Worm (Caenorhabditis elegans) whole organism, L3 larva: ENCODE results near the gene srx-32.
A peak's percentile ranks its signal among the peaks of the same experiment; 100 is the strongest.
"Not testable (repeated sequence)": the region's sequence is repeated elsewhere in the genome, so short reads cannot be mapped to it uniquely, and the experiment has no call there.

Source experiments
- R02D3.7 ChIP-seq: fragments of 150-350 bp; optimal IDR thresholded peaks from 2 replicates; lab custom pipeline; 2014; ENCODE audit warnings: missing biosample characterization, missing genetic modification characterization
- ZK546.5 ChIP-seq: sonication (generic microtip); optimal IDR thresholded peaks from 2 replicates; lab custom pipeline; 2017; ENCODE audit warnings: missing biosample characterization, missing genetic modification characterization
- ama-1 ChIP-seq: fragments of 150-350 bp; optimal IDR thresholded peaks from 2 replicates; lab custom pipeline; 2018
- ceh-9 ChIP-seq: sonication (generic microtip); optimal IDR thresholded peaks from 2 replicates; lab custom pipeline; 2018; ENCODE audit warnings: missing biosample characterization, missing genetic modification characterization
- daf-12 ChIP-seq: fragments of 150-350 bp; optimal IDR thresholded peaks from 2 replicates; lab custom pipeline; 2014; ENCODE audit warnings: missing biosample characterization, missing genetic modification reagents, missing genetic modification characterization
- egl-27 ChIP-seq: sonication (generic microtip); optimal IDR thresholded peaks from 4 replicates; lab custom pipeline; 2017; ENCODE audit warnings: missing biosample characterization, missing genetic modification reagents, missing genetic modification characterization
- egl-5 ChIP-seq: fragments of 150-350 bp; optimal IDR thresholded peaks from 2 replicates; lab custom pipeline; 2017; ENCODE audit warnings: missing biosample characterization, missing genetic modification reagents, missing genetic modification characterization, inconsistent platforms
- elt-3 ChIP-seq, 3 experiments: fragments of 150-350 bp in 1 of 3; sonication (generic microtip) in 2 of 3; optimal IDR thresholded peaks; 2 replicates in 2 of 3; 4 replicates in 1 of 3; lab custom pipeline; 2014 to 2017; ENCODE audit warnings: missing biosample characterization in 3 of 3, missing genetic modification characterization in 3 of 3
- eor-1 ChIP-seq, 2 experiments: fragments of 150-350 bp; optimal IDR thresholded peaks; 2 replicates each; lab custom pipeline; 2014 to 2018; ENCODE audit warnings: missing biosample characterization in 2 of 2, missing genetic modification characterization in 2 of 2
- fkh-10 ChIP-seq: sonication (generic microtip); optimal IDR thresholded peaks from 2 replicates; lab custom pipeline; 2017; ENCODE audit warnings: missing biosample characterization, missing genetic modification reagents, missing genetic modification characterization
- fkh-2 ChIP-seq: fragments of 150-350 bp; optimal IDR thresholded peaks from 2 replicates; lab custom pipeline; 2014; ENCODE audit warnings: missing biosample characterization, missing genetic modification reagents, missing genetic modification characterization
- fos-1 ChIP-seq: fragments of 150-350 bp; optimal IDR thresholded peaks from 2 replicates; lab custom pipeline; 2014; ENCODE audit warnings: missing biosample characterization, missing genetic modification characterization
- hmg-11 ChIP-seq: sonication (generic microtip); optimal IDR thresholded peaks from 2 replicates; lab custom pipeline; 2016; ENCODE audit warnings: missing genetic modification characterization, missing compliant biosample characterization
- jun-1 ChIP-seq: fragments of 150-350 bp; optimal IDR thresholded peaks from 2 replicates; lab custom pipeline; 2014; ENCODE audit warnings: missing biosample characterization, missing genetic modification reagents, missing genetic modification characterization
- lin-15B ChIP-seq: fragments of 150-350 bp; optimal IDR thresholded peaks from 2 replicates; lab custom pipeline; 2014; ENCODE audit warnings: missing biosample characterization, missing genetic modification characterization
- lin-39 ChIP-seq: fragments of 150-350 bp; optimal IDR thresholded peaks from 2 replicates; lab custom pipeline; 2018; ENCODE audit warnings: missing biosample characterization, missing genetic modification reagents, missing genetic modification characterization
- lsy-12 ChIP-seq: sonication (generic microtip); optimal IDR thresholded peaks from 2 replicates; lab custom pipeline; 2016; ENCODE audit warnings: mild to moderate bottlenecking, missing genetic modification characterization, missing compliant biosample characterization
- mdl-1 ChIP-seq: fragments of 150-350 bp; optimal IDR thresholded peaks from 2 replicates; lab custom pipeline; 2014; ENCODE audit warnings: missing biosample characterization, missing genetic modification characterization
- mml-1 ChIP-seq: fragments of 150-350 bp; sonication (generic microtip); optimal IDR thresholded peaks from 3 replicates; lab custom pipeline; 2014; ENCODE audit warnings: missing biosample characterization, missing genetic modification characterization
- nfya-1 ChIP-seq: sonication (generic microtip); optimal IDR thresholded peaks from 2 replicates; lab custom pipeline; 2017; ENCODE audit warnings: missing genetic modification characterization, mild to moderate bottlenecking, missing compliant biosample characterization, antibody characterized with exemption, moderate library complexity; ENCODE audit not compliant: insufficient read depth
- nhr-11 ChIP-seq: fragments of 150-350 bp; optimal IDR thresholded peaks from 2 replicates; lab custom pipeline; 2014; ENCODE audit warnings: missing biosample characterization, missing genetic modification characterization
- nhr-237 ChIP-seq: fragments of 150-350 bp; optimal IDR thresholded peaks from 2 replicates; lab custom pipeline; 2014; ENCODE audit warnings: missing biosample characterization, missing genetic modification characterization
- nhr-25 ChIP-seq: sonication (generic microtip); optimal IDR thresholded peaks from 2 replicates; lab custom pipeline; 2017; ENCODE audit warnings: missing biosample characterization, missing genetic modification characterization
- nhr-28 ChIP-seq: fragments of 150-350 bp; optimal IDR thresholded peaks from 2 replicates; lab custom pipeline; 2014; ENCODE audit warnings: missing biosample characterization, missing genetic modification characterization
- pqm-1 ChIP-seq: fragments of 150-350 bp; optimal IDR thresholded peaks from 2 replicates; lab custom pipeline; 2017; ENCODE audit warnings: missing biosample characterization, missing genetic modification characterization, inconsistent platforms
- skn-1 ChIP-seq: fragments of 150-350 bp; optimal IDR thresholded peaks from 2 replicates; lab custom pipeline; 2014; ENCODE audit warnings: missing biosample characterization, missing genetic modification characterization
- snpc-4 ChIP-seq: fragments of 150-350 bp; optimal IDR thresholded peaks from 2 replicates; lab custom pipeline; 2014; ENCODE audit warnings: missing biosample characterization, missing genetic modification characterization
- tbx-2 ChIP-seq: sonication (generic microtip); optimal IDR thresholded peaks from 2 replicates; lab custom pipeline; 2016; ENCODE audit warnings: mild to moderate bottlenecking, missing genetic modification characterization, missing compliant biosample characterization
- unc-39 ChIP-seq: sonication (generic microtip); optimal IDR thresholded peaks from 4 replicates; lab custom pipeline; 2017; ENCODE audit warnings: missing biosample characterization, missing genetic modification characterization
- unc-62 ChIP-seq: fragments of 150-350 bp; sonication (generic microtip); optimal IDR thresholded peaks from 4 replicates; lab custom pipeline; 2014; ENCODE audit warnings: missing biosample characterization, missing genetic modification reagents, missing genetic modification characterization
- ztf-11 ChIP-seq: fragments of 150-350 bp; optimal IDR thresholded peaks from 2 replicates; lab custom pipeline; 2014; ENCODE audit warnings: missing biosample characterization, missing genetic modification characterization
- ztf-4 ChIP-seq: fragments of 150-350 bp; optimal IDR thresholded peaks from 2 replicates; lab custom pipeline; 2014; ENCODE audit warnings: missing biosample characterization, missing genetic modification characterization

The srx-32 gene

ce11 chrV:820629-821028, at the start of gene srx-32:
Gene srx-32, minus strand, starts transcription at chrV:820729.
- TF ChIP-seq hmg-11, lsy-12, lin-39 (tag; lab: Kevin White, UChicago): not testable (repeated sequence)

- TF ChIP-seq skn-1 (tag; lab: Kevin White, UChicago): no peak
- no peak for TF ChIP-seq mml-1
- no peak for TF ChIP-seq fkh-10 (GFP tag; lab: Kevin White, UChicago)
- no peak for TF ChIP-seq R02D3.7
- TF ChIP-seq nhr-28 (tag; lab: Kevin White, UChicago): no peak
- no peak for TF ChIP-seq ztf-11
- no peak for TF ChIP-seq lsy-12 (tag; lab: Kevin White, UChicago)
- no peak for TF ChIP-seq daf-12 (tag; lab: Kevin White, UChicago)
- no peak for TF ChIP-seq tbx-2 (tag; lab: Kevin White, UChicago)
- no peak for TF ChIP-seq unc-39 (tag; lab: Kevin White, UChicago)
- TF ChIP-seq lin-15B (tag; lab: Kevin White, UChicago): no peak
- TF ChIP-seq eor-1 (tag; optimal IDR thresholded peaks at IDR 0.05; lab: Kevin White, UChicago): no peak
- TF ChIP-seq nhr-25: no peak
- TF ChIP-seq fkh-2: no peak
- TF ChIP-seq lin-39 (tag; lab: Kevin White, UChicago): no peak
- no peak for TF ChIP-seq elt-3 (tag; optimal IDR thresholded peaks at IDR 0.05; lab: Kevin White, UChicago)
Observed at ce11 chrV:866729-867128, 46.2 kb upstream of the srx-32 start, which contains the start of gene T02B11.3. Gene T02B11.3, minus strand, starts transcription at chrV:866829.

DNA sequence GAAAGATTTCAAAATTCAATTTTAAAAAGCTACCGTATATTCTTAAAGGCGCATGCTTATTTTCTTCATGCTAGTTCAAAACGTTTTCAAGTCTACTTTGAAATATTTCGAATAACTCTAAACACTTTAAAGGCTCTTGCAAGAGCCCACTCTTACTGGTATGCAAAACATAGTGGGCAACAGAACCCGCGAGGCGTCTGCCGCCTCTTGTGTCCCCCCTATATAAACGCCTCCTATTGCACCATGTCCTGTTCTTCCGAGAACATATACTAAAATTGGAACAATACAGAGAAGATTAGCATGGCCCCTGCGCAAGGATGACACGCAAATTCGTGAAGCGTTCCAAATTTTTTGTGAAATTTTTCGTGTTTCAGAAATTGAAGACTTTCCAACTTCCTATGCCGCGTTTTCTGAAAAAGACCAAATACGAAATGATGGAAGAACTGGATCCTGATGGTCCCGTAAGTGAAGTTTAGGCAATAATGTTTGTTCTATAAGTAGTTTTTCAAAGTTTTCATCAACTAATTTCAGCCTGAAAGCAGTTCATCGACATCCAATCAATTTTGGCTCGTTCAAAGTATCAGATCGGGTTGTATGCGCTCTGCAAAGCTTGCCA, 38.4 kb upstream of the srx-32 start:
- TF ChIP-seq snpc-4 (tag; lab: Kevin White, UChicago) (peak; percentile 84), mdl-1 (no peak)

ce11 chrV:856549-856948, 36.0 kb upstream of the srx-32 start, which contains the start of gene K09C6.2:
Gene K09C6.2, plus strand, starts transcription at chrV:856849.
- TF ChIP-seq snpc-4 (tag; lab: Kevin White, UChicago) (no peak), egl-5 (no peak), ztf-4 (tag; lab: Kevin White, UChicago) (no peak), ama-1 (no peak), unc-62 (GFP tag; lab: Kevin White, UChicago) (no peak), egl-27 (tag; lab: Kevin White, UChicago) (no peak), ceh-9 (tag; lab: Kevin White, UChicago) (no peak), lsy-12 (tag; lab: Kevin White, UChicago) (no peak), fkh-2 (no peak), daf-12 (tag; lab: Kevin White, UChicago) (no peak), ZK546.5 (tag; lab: Kevin White, UChicago) (no peak), pqm-1 (tag; lab: Kevin White, UChicago) (no peak), jun-1 (tag; lab: Kevin White, UChicago) (no peak), nhr-28 (tag; lab: Kevin White, UChicago) (no peak), nhr-25 (no peak), elt-3 (tag; optimal IDR thresholded peaks at IDR 0.05; lab: Kevin White, UChicago) (no peak)

DNA sequence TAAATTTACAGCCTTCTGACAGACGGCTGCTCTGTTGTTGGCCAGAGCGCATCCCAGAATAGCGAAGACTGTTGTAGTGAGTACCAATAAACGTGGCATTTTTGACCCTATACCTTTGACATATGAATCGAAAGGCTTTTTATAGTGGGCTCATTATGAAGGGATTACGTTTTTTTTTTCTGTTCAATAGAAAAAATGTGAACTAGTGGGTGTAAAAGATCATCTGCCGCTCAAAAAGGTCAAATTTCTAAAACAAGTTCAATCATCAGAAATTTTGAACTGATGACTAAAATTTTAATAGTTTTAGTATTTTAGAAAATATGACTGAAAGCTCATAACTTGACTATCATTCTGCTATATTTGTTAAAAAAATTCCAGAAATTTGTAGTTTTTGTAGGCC, 34.4 kb upstream of the srx-32 start, which contains the start of gene K09C6.9:
K09C6.9 (minus strand) TSS at position 101 of the 400 bp plus-strand sequence.
- no peak for TF ChIP-seq nhr-237
- no peak for TF ChIP-seq lin-39 (tag; lab: Kevin White, UChicago)
- no peak for TF ChIP-seq lin-15B (tag; lab: Kevin White, UChicago)
- TF ChIP-seq jun-1 (tag; lab: Kevin White, UChicago): no peak
- TF ChIP-seq fkh-2: no peak
- no peak for TF ChIP-seq pqm-1 (tag; lab: Kevin White, UChicago)
- TF ChIP-seq fos-1 (tag; lab: Kevin White, UChicago): no peak
- no peak for TF ChIP-seq nfya-1 (tag; lab: Kevin White, UChicago)
- no peak for TF ChIP-seq ceh-9 (tag; lab: Kevin White, UChicago)
- TF ChIP-seq nhr-25: no peak
- TF ChIP-seq nhr-28 (tag; lab: Kevin White, UChicago): no peak
- no peak for TF ChIP-seq nhr-11
